Worm (Caenorhabditis elegans): ENCODE measurements around the gene hpd-1.

ce11 chrIII:10520523-10520922 lies 14.8 kb upstream of the hpd-1 start, which contains the start of gene unc-49:
- TF ChIP-seq ama-1 (optimal IDR thresholded peaks at IDR 0.05) (no peak), scrt-1 (GFP tag; IDR thresholded peaks at IDR 0.05) (no peak), ceh-36 (tag; optimal IDR thresholded peaks at IDR 0.05) (no peak), flt-1 (GFP tag; IDR thresholded peaks at IDR 0.05) (no peak), hmbx-1 (tag; optimal IDR thresholded peaks at IDR 0.05) (no peak), aly-1 (tag; optimal IDR thresholded peaks at IDR 0.05) (no peak), tra-4 (tag; optimal IDR thresholded peaks at IDR 0.05) (no peak)

Measured in whole organism, early embryonic.